Worm (Caenorhabditis elegans) whole organism, young adult: Measurements from ENCODE around the gene D1044.4.

Source experiments
- B0035.1 ChIP-seq: sonication (generic microtip); optimal IDR thresholded peaks from 2 replicates; lab custom pipeline; 2016; ENCODE audit warnings: missing genetic modification characterization, mild to moderate bottlenecking, missing compliant biosample characterization, missing genotype, missing genetic modification reagents
- C17E4.6 ChIP-seq: fragments of 200-800 bp; sonication (Bioruptor generic); IDR thresholded peaks from 2 replicates; pipeline ENCODE4 v1.3.6; 2022; ENCODE audit warnings: missing genetic modification reagents, missing genetic modification characterization, missing compliant biosample characterization
- ceh-91 ChIP-seq: fragments of 200-800 bp; sonication (Bioruptor generic); IDR thresholded peaks from 2 replicates; pipeline ENCODE4 v1.3.6; 2022; ENCODE audit warnings: missing genetic modification reagents, missing genetic modification characterization, missing compliant biosample characterization
- hlh-12 ChIP-seq: sonication (generic microtip); optimal IDR thresholded peaks from 2 replicates; lab custom pipeline; 2016; ENCODE audit warnings: missing genetic modification characterization, missing compliant biosample characterization
- let-526 ChIP-seq: fragments of 200-800 bp; sonication (Bioruptor generic); IDR thresholded peaks from 2 replicates; pipeline ENCODE4 v1.3.6; 2022; ENCODE audit warnings: missing genetic modification reagents, missing genetic modification characterization, missing compliant biosample characterization
- lin-35 ChIP-seq, 3 experiments: fragments of 150-350 bp in 2 of 3; sonication (generic microtip) in 1 of 3; optimal IDR thresholded peaks; 2 replicates each; lab custom pipeline; 2014 to 2018; ENCODE audit warnings: missing biosample characterization in 3 of 3, missing genetic modification characterization in 3 of 3, missing genetic modification reagents in 3 of 3
- lir-1 ChIP-seq: fragments of 200-800 bp; sonication (Bioruptor generic); conservative IDR thresholded peaks from 2 replicates; pipeline ENCODE4 v1.3.6; 2022; ENCODE audit warnings: missing genetic modification reagents, missing genetic modification characterization, missing compliant biosample characterization
- madf-8 ChIP-seq: fragments of 200-800 bp; sonication (Bioruptor generic); conservative IDR thresholded peaks from 2 replicates; pipeline ENCODE4 v1.3.6; 2022; ENCODE audit warnings: missing genetic modification reagents, missing genetic modification characterization, missing compliant biosample characterization
- nhr-90 ChIP-seq: sonication (generic microtip); optimal IDR thresholded peaks from 2 replicates; lab custom pipeline; 2016; ENCODE audit warnings: missing genotype, mild to moderate bottlenecking, missing genetic modification characterization, missing compliant biosample characterization
- pbrm-1 ChIP-seq: fragments of 200-800 bp; sonication (Bioruptor generic); IDR thresholded peaks from 2 replicates; pipeline ENCODE4 v1.3.6; 2022; ENCODE audit warnings: missing genetic modification reagents, missing genetic modification characterization, missing compliant biosample characterization
- pha-4 ChIP-seq: fragments of 150-350 bp; sonication (generic microtip); optimal IDR thresholded peaks from 2 replicates; lab custom pipeline; 2014; ENCODE audit warnings: missing biosample characterization, missing genetic modification reagents, missing genetic modification characterization
- ztf-22 ChIP-seq: fragments of 200-800 bp; sonication (Bioruptor generic); optimal IDR thresholded peaks from 2 replicates; lab custom pipeline; 2018; ENCODE audit warnings: mild to moderate bottlenecking, missing genetic modification characterization, moderate library complexity, missing compliant biosample characterization
- ztf-6 ChIP-seq: fragments of 200-800 bp; sonication (Bioruptor generic); IDR thresholded peaks from 2 replicates; pipeline ENCODE4 v1.3.6; 2022; ENCODE audit warnings: missing genetic modification reagents, missing genetic modification characterization, missing compliant biosample characterization

DNA sequence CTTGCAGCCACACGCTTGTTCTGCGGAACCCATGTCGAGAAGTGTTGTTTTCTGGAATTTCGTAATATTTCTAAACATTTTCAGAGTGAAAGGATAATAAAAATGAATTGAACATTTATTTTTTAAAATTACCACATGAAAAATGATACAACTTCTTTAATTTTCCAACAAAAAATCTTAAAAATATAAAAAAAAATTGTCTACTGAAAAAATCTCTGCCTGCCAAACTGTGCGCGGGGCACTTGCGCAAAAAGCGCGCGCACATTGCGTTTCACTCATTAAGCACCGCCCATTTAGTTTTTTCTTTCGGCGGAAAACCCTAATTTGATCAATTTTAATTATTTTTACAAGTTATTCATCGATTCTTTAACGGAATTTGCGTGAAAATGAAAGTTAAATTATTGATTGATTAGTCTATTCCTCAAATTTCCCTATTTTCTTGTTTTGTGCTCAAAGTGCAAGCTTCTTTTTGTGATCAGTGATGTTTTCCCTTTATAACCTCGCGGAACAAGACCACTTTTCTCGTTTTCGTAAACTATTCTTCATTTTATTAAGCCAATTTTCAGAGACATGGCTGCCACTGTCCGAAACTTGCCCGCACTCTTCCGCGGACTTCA lies 33.2 kb upstream of the D1044.4 start, which contains the start of the genes nmad-1 and hach-1:
- TF ChIP-seq pbrm-1 (GFP tag; lab: Robert Waterston, UW) (peak; percentile 78), lir-1 (GFP tag; lab: Robert Waterston, UW) (peak; percentile 37; the same call in 1 of the 2 replicates), ceh-91 (GFP tag; lab: Robert Waterston, UW) (no peak), lin-35 (GFP tag; optimal IDR thresholded peaks at IDR 0.05; lab: Kevin White, UChicago) (peak in 2 of 3 experiments; percentile 60 to 75), B0035.1 (tag; lab: Kevin White, UChicago) (no peak), ztf-22 (GFP tag; lab: Kevin White, UChicago) (no peak), ztf-6 (GFP tag; lab: Robert Waterston, UW) (no peak), nhr-90 (no peak), madf-8 (peak; percentile 37; the same call in 1 of the 2 replicates), hlh-12 (no peak), let-526 (GFP tag; lab: Robert Waterston, UW) (no peak), C17E4.6 (GFP tag; lab: Robert Waterston, UW) (no peak), pha-4 (tag; lab: Kevin White, UChicago) (no peak)
